Worm (Caenorhabditis elegans) whole organism, mixed stage, embryonic: ENCODE measurements around the gene lov-1.
A peak's percentile ranks its signal among the peaks of the same experiment; 100 is the strongest.

Source experiments
- M03D4.4 ChIP-seq: sonication (generic microtip); optimal IDR thresholded peaks from 2 replicates; lab custom pipeline; 2017; ENCODE audit warnings: mild to moderate bottlenecking, missing genetic modification characterization, missing compliant biosample characterization
- blmp-1 ChIP-seq: fragments of 150-350 bp; optimal IDR thresholded peaks from 2 replicates; lab custom pipeline; 2014; ENCODE audit warnings: missing biosample characterization, missing genetic modification characterization
- ceh-43 ChIP-seq: fragments of 200-800 bp; sonication (Bioruptor generic); optimal IDR thresholded peaks from 2 replicates; lab custom pipeline; 2018; ENCODE audit warnings: mild to moderate bottlenecking, missing genetic modification characterization, moderate library complexity, missing compliant biosample characterization
- ceh-83 ChIP-seq: fragments of 200-800 bp; sonication (Bioruptor generic); optimal IDR thresholded peaks from 2 replicates; lab custom pipeline; 2018; ENCODE audit warnings: mild to moderate bottlenecking, missing genetic modification characterization, missing compliant biosample characterization
- ces-1 ChIP-seq: fragments of 150-350 bp; optimal IDR thresholded peaks from 2 replicates; lab custom pipeline; 2014; ENCODE audit warnings: missing biosample characterization, missing genetic modification reagents, missing genetic modification characterization
- cnd-1 ChIP-seq: fragments of 200-800 bp; sonication (Bioruptor generic); optimal IDR thresholded peaks from 2 replicates; lab custom pipeline; 2018; ENCODE audit warnings: mild to moderate bottlenecking, missing genetic modification characterization, missing compliant biosample characterization
- drap-1 ChIP-seq: fragments of 200-800 bp; sonication (Bioruptor generic); optimal IDR thresholded peaks from 3 replicates; lab custom pipeline; 2018; ENCODE audit warnings: mild to moderate bottlenecking, missing genetic modification characterization, missing compliant biosample characterization
- elt-3 ChIP-seq: fragments of 150-350 bp; optimal IDR thresholded peaks from 2 replicates; lab custom pipeline; 2014; ENCODE audit warnings: missing biosample characterization, missing genetic modification characterization
- flh-1 ChIP-seq: fragments of 200-800 bp; sonication (Bioruptor generic); optimal IDR thresholded peaks from 2 replicates; lab custom pipeline; 2018; ENCODE audit warnings: mild to moderate bottlenecking, missing genetic modification characterization, moderate library complexity, missing compliant biosample characterization
- lin-13 ChIP-seq: fragments of 150-350 bp; optimal IDR thresholded peaks from 2 replicates; lab custom pipeline; 2014; ENCODE audit warnings: missing biosample characterization, missing genetic modification characterization
- lin-32 ChIP-seq: fragments of 200-800 bp; sonication (Bioruptor generic); optimal IDR thresholded peaks from 2 replicates; lab custom pipeline; 2018; ENCODE audit warnings: mild to moderate bottlenecking, missing genetic modification characterization, missing compliant biosample characterization
- lsy-2 ChIP-seq: fragments of 150-350 bp; optimal IDR thresholded peaks from 2 replicates; lab custom pipeline; 2014; ENCODE audit warnings: missing biosample characterization, missing genetic modification characterization
- mab-5 ChIP-seq: fragments of 150-350 bp; optimal IDR thresholded peaks from 2 replicates; lab custom pipeline; 2014; ENCODE audit warnings: missing biosample characterization, missing genetic modification characterization
- mep-1 ChIP-seq: fragments of 150-350 bp; optimal IDR thresholded peaks from 2 replicates; lab custom pipeline; 2017; ENCODE audit warnings: missing biosample characterization, missing genetic modification reagents, missing genetic modification characterization, inconsistent platforms
- mls-2 ChIP-seq: sonication (generic microtip); optimal IDR thresholded peaks from 2 replicates; lab custom pipeline; 2016; ENCODE audit warnings: mild to moderate bottlenecking, missing genetic modification characterization, moderate library complexity, missing compliant biosample characterization
- nhr-2 ChIP-seq: fragments of 150-350 bp; optimal IDR thresholded peaks from 2 replicates; lab custom pipeline; 2014; ENCODE audit warnings: missing biosample characterization, missing genetic modification characterization
- nhr-237 ChIP-seq: fragments of 150-350 bp; optimal IDR thresholded peaks from 2 replicates; lab custom pipeline; 2014; ENCODE audit warnings: missing biosample characterization, missing genetic modification characterization
- nhr-28 ChIP-seq: fragments of 150-350 bp; optimal IDR thresholded peaks from 2 replicates; lab custom pipeline; 2014; ENCODE audit warnings: missing biosample characterization, missing genetic modification characterization
- nhr-76 ChIP-seq: sonication (generic microtip); optimal IDR thresholded peaks from 2 replicates; lab custom pipeline; 2017; ENCODE audit warnings: missing biosample characterization, missing genetic modification characterization
- pha-4 ChIP-seq: fragments of 150-350 bp; optimal IDR thresholded peaks from 2 replicates; lab custom pipeline; 2018; ENCODE audit warnings: missing biosample characterization, missing genetic modification reagents, missing genetic modification characterization
- sem-2 ChIP-seq: fragments of 200-800 bp; sonication (Bioruptor generic); optimal IDR thresholded peaks from 2 replicates; lab custom pipeline; 2018; ENCODE audit warnings: mild to moderate bottlenecking, missing genetic modification characterization, missing compliant biosample characterization
- snpc-4 ChIP-seq: fragments of 150-350 bp; optimal IDR thresholded peaks from 2 replicates; lab custom pipeline; 2014; ENCODE audit warnings: missing biosample characterization, missing genetic modification characterization
- sptf-1 ChIP-seq: sonication (generic microtip); optimal IDR thresholded peaks from 2 replicates; lab custom pipeline; 2017; ENCODE audit warnings: mild to moderate bottlenecking, missing genetic modification characterization, moderate library complexity, missing compliant biosample characterization
- tbx-8 ChIP-seq: fragments of 200-800 bp; sonication (Bioruptor generic); optimal IDR thresholded peaks from 2 replicates; lab custom pipeline; 2018; ENCODE audit warnings: mild to moderate bottlenecking, missing genetic modification characterization, moderate library complexity, missing compliant biosample characterization
- unc-120 ChIP-seq: sonication (generic microtip); optimal IDR thresholded peaks from 2 replicates; lab custom pipeline; 2017; ENCODE audit warnings: missing genetic modification characterization, missing compliant biosample characterization; ENCODE audit not compliant: poor library complexity, severe bottlenecking
- unc-39 ChIP-seq: fragments of 150-350 bp; optimal IDR thresholded peaks from 2 replicates; lab custom pipeline; 2014; ENCODE audit warnings: missing biosample characterization, missing genetic modification characterization
- zip-8 ChIP-seq: fragments of 150-350 bp; optimal IDR thresholded peaks from 2 replicates; lab custom pipeline; 2014; ENCODE audit warnings: missing biosample characterization, missing genetic modification characterization
- ztf-11 ChIP-seq: fragments of 150-350 bp; optimal IDR thresholded peaks from 2 replicates; lab custom pipeline; 2014; ENCODE audit warnings: missing biosample characterization, missing genetic modification characterization

lov-1 gene

ce11 chrII:10147502-10147901 is 25.9 kb upstream of the lov-1 start:
- TF ChIP-seq ces-1 (no peak), M03D4.4 (tag; lab: Kevin White, UChicago) (no peak), lin-13 (tag; lab: Kevin White, UChicago) (no peak), unc-39 (tag; lab: Kevin White, UChicago) (no peak), lin-32 (GFP tag; lab: Kevin White, UChicago) (no peak), ztf-11 (tag; lab: Kevin White, UChicago) (no peak)
- TF ChIP-seq, all 35 proteins: peak for 0

ce11 chrII:10146488-10146887 is 24.9 kb upstream of the lov-1 start, which contains the start of gene pax-3:
Gene pax-3 (plus strand): TSS chrII:10146570.
- TF ChIP-seq sptf-1 (tag; lab: Kevin White, UChicago) (no peak), ceh-83 (GFP tag; lab: Kevin White, UChicago) (no peak), lsy-2 (tag; lab: Kevin White, UChicago) (peak; percentile 71), tbx-8 (no peak), drap-1 (no peak)

ce11 chrII:10144092-10144491 is 22.5 kb upstream of the lov-1 start, which contains the start of gene F27E5.3:
Gene F27E5.3 (minus strand): TSS chrII:10144192.
- TF ChIP-seq cnd-1 (tag; lab: Kevin White, UChicago): no peak
- TF ChIP-seq drap-1: no peak
- TF ChIP-seq ztf-11 (tag; lab: Kevin White, UChicago): no peak
- peak; percentile 40 for TF ChIP-seq nhr-2
- no peak for TF ChIP-seq lsy-2 (tag; lab: Kevin White, UChicago)
- TF ChIP-seq mep-1 (tag; lab: Kevin White, UChicago): no peak

- TF ChIP-seq pha-4 (no peak), lsy-2 (tag; lab: Kevin White, UChicago) (no peak), drap-1 (no peak), nhr-2 (no peak), lin-13 (tag; lab: Kevin White, UChicago) (no peak), lin-32 (GFP tag; lab: Kevin White, UChicago) (no peak), sptf-1 (tag; lab: Kevin White, UChicago) (no peak), sem-2 (GFP tag; lab: Kevin White, UChicago) (no peak), blmp-1 (tag; lab: Kevin White, UChicago) (no peak), ztf-11 (tag; lab: Kevin White, UChicago) (no peak), unc-120 (tag; lab: Kevin White, UChicago) (no peak), zip-8 (tag; lab: Kevin White, UChicago) (no peak), mab-5 (tag; lab: Kevin White, UChicago) (no peak), elt-3 (tag; lab: Kevin White, UChicago) (no peak), flh-1 (GFP tag; lab: Kevin White, UChicago) (no peak)
Measured at ce11 chrII:10139177-10139640, 17.6 kb upstream of the lov-1 start, which contains the start of gene asah-2. Gene asah-2 (plus strand): TSS chrII:10139590.

ce11 chrII:10137358-10137757 is 15.7 kb upstream of the lov-1 start, which contains the start of gene phg-1:
Gene phg-1 (plus strand): TSS chrII:10137658.
- TF ChIP-seq nhr-2 (no peak), snpc-4 (no peak), M03D4.4 (tag; lab: Kevin White, UChicago) (no peak), elt-3 (tag; lab: Kevin White, UChicago) (no peak), pha-4 (no peak), tbx-8 (no peak), nhr-237 (tag; lab: Kevin White, UChicago) (no peak), ces-1 (no peak), lin-13 (tag; lab: Kevin White, UChicago) (no peak), cnd-1 (tag; lab: Kevin White, UChicago) (no peak), drap-1 (no peak), ceh-43 (GFP tag; lab: Kevin White, UChicago) (no peak), nhr-76 (tag; lab: Kevin White, UChicago) (no peak), nhr-28 (tag; lab: Kevin White, UChicago) (no peak), sptf-1 (tag; lab: Kevin White, UChicago) (no peak), mab-5 (tag; lab: Kevin White, UChicago) (no peak)

- TF ChIP-seq lin-13 (tag; lab: Kevin White, UChicago) (no peak), blmp-1 (tag; lab: Kevin White, UChicago) (no peak), sem-2 (GFP tag; lab: Kevin White, UChicago) (no peak), zip-8 (tag; lab: Kevin White, UChicago) (no peak), mls-2 (tag; lab: Kevin White, UChicago) (no peak), tbx-8 (no peak), mep-1 (tag; lab: Kevin White, UChicago) (no peak), lsy-2 (tag; lab: Kevin White, UChicago) (no peak), elt-3 (tag; lab: Kevin White, UChicago) (no peak), nhr-237 (tag; lab: Kevin White, UChicago) (peak; percentile 11), unc-39 (tag; lab: Kevin White, UChicago) (no peak), ces-1 (no peak), pha-4 (peak; percentile 69)
Measured at ce11 chrII:10136771-10137170, 15.1 kb upstream of the lov-1 start.
